Worm (Caenorhabditis elegans) whole organism, L3 larva: Measurements from ENCODE around the gene rpa-1.

ENCODE experiments used
- ama-1 ChIP-seq: fragments of 150-350 bp; optimal IDR thresholded peaks from 2 replicates; lab custom pipeline; 2018
- ceh-82 ChIP-seq: fragments of 150-350 bp; optimal IDR thresholded peaks from 2 replicates; lab custom pipeline; 2014; ENCODE audit warnings: missing biosample characterization, missing genetic modification characterization
- egl-5 ChIP-seq: fragments of 150-350 bp; optimal IDR thresholded peaks from 2 replicates; lab custom pipeline; 2017; ENCODE audit warnings: missing biosample characterization, missing genetic modification reagents, missing genetic modification characterization, inconsistent platforms
- elt-3 ChIP-seq, 3 experiments: fragments of 150-350 bp in 1 of 3; sonication (generic microtip) in 2 of 3; optimal IDR thresholded peaks; 2 replicates in 2 of 3; 4 replicates in 1 of 3; lab custom pipeline; 2014 to 2017; ENCODE audit warnings: missing biosample characterization in 3 of 3, missing genetic modification characterization in 3 of 3
- lin-15B ChIP-seq: fragments of 150-350 bp; optimal IDR thresholded peaks from 2 replicates; lab custom pipeline; 2014; ENCODE audit warnings: missing biosample characterization, missing genetic modification characterization
- nfya-1 ChIP-seq: sonication (generic microtip); optimal IDR thresholded peaks from 2 replicates; lab custom pipeline; 2017; ENCODE audit warnings: missing genetic modification characterization, mild to moderate bottlenecking, missing compliant biosample characterization, antibody characterized with exemption, moderate library complexity; ENCODE audit not compliant: insufficient read depth
- nhr-11 ChIP-seq: fragments of 150-350 bp; optimal IDR thresholded peaks from 2 replicates; lab custom pipeline; 2014; ENCODE audit warnings: missing biosample characterization, missing genetic modification characterization
- pqm-1 ChIP-seq: fragments of 150-350 bp; optimal IDR thresholded peaks from 2 replicates; lab custom pipeline; 2017; ENCODE audit warnings: missing biosample characterization, missing genetic modification characterization, inconsistent platforms
- snpc-4 ChIP-seq: fragments of 150-350 bp; optimal IDR thresholded peaks from 2 replicates; lab custom pipeline; 2014; ENCODE audit warnings: missing biosample characterization, missing genetic modification characterization

- TF ChIP-seq ama-1 (lab: Kevin White, UChicago) (peak; percentile 69), egl-5 (no peak), nfya-1 (tag; lab: Kevin White, UChicago) (peak; percentile 53), elt-3 (tag; optimal IDR thresholded peaks at IDR 0.05; lab: Kevin White, UChicago) (no peak), ceh-82 (no peak), pqm-1 (tag; lab: Kevin White, UChicago) (no peak), lin-15B (tag; lab: Kevin White, UChicago) (no peak), nhr-11 (tag; lab: Kevin White, UChicago) (no peak), snpc-4 (tag; lab: Kevin White, UChicago) (no peak)
These were observed 49.0 kb upstream of the rpa-1 start for ce11 chrII:7615318-7615891.
